Worm (Caenorhabditis elegans) whole organism, L4 larva: Measurements from ENCODE around the gene mcm-5.

Source experiments
- F10B5.3 ChIP-seq: sonication (generic microtip); optimal IDR thresholded peaks from 2 replicates; lab custom pipeline; 2016; ENCODE audit warnings: mild to moderate bottlenecking, missing genetic modification characterization, missing compliant biosample characterization
- F26F4.8 ChIP-seq: fragments of 200-800 bp; sonication (Bioruptor generic); conservative IDR thresholded peaks from 2 replicates; pipeline ENCODE4 v1.3.6; 2022; ENCODE audit warnings: missing genetic modification characterization, missing compliant biosample characterization
- F44E2.7 ChIP-seq: fragments of 200-800 bp; sonication (Bioruptor generic); IDR thresholded peaks from 2 replicates; pipeline ENCODE4 v2.1.2; 2022; ENCODE audit warnings: missing genetic modification characterization, missing compliant biosample characterization
- T20F7.1 ChIP-seq: fragments of 200-800 bp; sonication (Bioruptor generic); optimal IDR thresholded peaks from 2 replicates; lab custom pipeline; 2018; ENCODE audit warnings: mild to moderate bottlenecking, missing genetic modification characterization, missing compliant biosample characterization
- Y105C5A.15 ChIP-seq: fragments of 200-800 bp; sonication (Bioruptor generic); IDR thresholded peaks from 2 replicates; pipeline ENCODE4 v1.3.6; 2022; ENCODE audit warnings: missing genetic modification characterization, missing compliant biosample characterization
- Y48G9A.11 ChIP-seq: fragments of 200-800 bp; sonication (Bioruptor generic); IDR thresholded peaks from 2 replicates; pipeline ENCODE4 v1.3.6; 2022; ENCODE audit warnings: missing genetic modification reagents, missing genetic modification characterization, missing compliant biosample characterization
- ZK546.5 ChIP-seq, 2 experiments: sonication (generic microtip); optimal IDR thresholded peaks; 2 replicates each; lab custom pipeline; 2017; ENCODE audit warnings: missing biosample characterization in 2 of 2, missing genetic modification characterization in 2 of 2
- aly-2 ChIP-seq: sonication (generic microtip); optimal IDR thresholded peaks from 2 replicates; lab custom pipeline; 2018; ENCODE audit warnings: missing biosample characterization, missing genetic modification characterization
- arid-1 ChIP-seq: fragments of 200-800 bp; sonication (Bioruptor generic); conservative IDR thresholded peaks from 2 replicates; pipeline ENCODE4 v1.3.6; 2022; ENCODE audit warnings: missing genetic modification reagents, missing genetic modification characterization, missing compliant biosample characterization
- attf-4 ChIP-seq: sonication (generic microtip); optimal IDR thresholded peaks from 3 replicates; lab custom pipeline; 2017; ENCODE audit warnings: missing biosample characterization, missing genetic modification characterization
- ceh-32 ChIP-seq: sonication (generic microtip); optimal IDR thresholded peaks from 2 replicates; lab custom pipeline; 2016; ENCODE audit warnings: mild to moderate bottlenecking, missing genetic modification characterization, missing compliant biosample characterization; ENCODE audit not compliant: poor library complexity
- ceh-62 ChIP-seq: sonication (generic microtip); optimal IDR thresholded peaks from 2 replicates; lab custom pipeline; 2017; ENCODE audit warnings: missing biosample characterization, missing genetic modification characterization
- cey-2 ChIP-seq: sonication (generic microtip); optimal IDR thresholded peaks from 3 replicates; lab custom pipeline; 2017; ENCODE audit warnings: missing genetic modification characterization, mild to moderate bottlenecking, missing compliant biosample characterization, antibody characterized with exemption, borderline replicate concordance; ENCODE audit not compliant: insufficient read depth
- ctbp-1 ChIP-seq: fragments of 200-800 bp; sonication (Bioruptor generic); IDR thresholded peaks from 2 replicates; pipeline ENCODE4 v1.3.6; 2022; ENCODE audit warnings: missing genetic modification reagents, missing genetic modification characterization, missing compliant biosample characterization
- daf-12 ChIP-seq: fragments of 150-350 bp; optimal IDR thresholded peaks from 2 replicates; lab custom pipeline; 2014; ENCODE audit warnings: missing biosample characterization, missing genetic modification reagents, missing genetic modification characterization
- daf-16 ChIP-seq, 3 experiments: sonication (generic microtip); optimal IDR thresholded peaks; 2 replicates each; lab custom pipeline; 2016 to 2017; ENCODE audit warnings: missing genetic modification characterization in 3 of 3, missing genetic modification reagents in 3 of 3, mild to moderate bottlenecking in 2 of 3, missing compliant biosample characterization in 2 of 3, missing biosample characterization in 1 of 3, moderate library complexity in 1 of 3
- dmd-6 ChIP-seq: fragments of 200-800 bp; sonication (Bioruptor generic); IDR thresholded peaks from 2 replicates; pipeline ENCODE4 v1.3.6; 2022; ENCODE audit warnings: missing genetic modification reagents, missing genetic modification characterization, missing compliant biosample characterization
- dmd-8 ChIP-seq: fragments of 200-800 bp; sonication (Bioruptor generic); IDR thresholded peaks from 2 replicates; pipeline ENCODE4 v1.3.6; 2022; ENCODE audit warnings: missing genetic modification characterization, missing compliant biosample characterization
- dmd-9 ChIP-seq: fragments of 200-800 bp; sonication (Bioruptor generic); IDR thresholded peaks from 2 replicates; pipeline ENCODE4 v1.3.6; 2022; ENCODE audit warnings: missing genetic modification reagents, missing genetic modification characterization, missing compliant biosample characterization
- dpl-1 ChIP-seq: fragments of 150-350 bp; optimal IDR thresholded peaks from 2 replicates; lab custom pipeline; 2014; ENCODE audit warnings: missing biosample characterization, missing genetic modification reagents, missing genetic modification characterization
- duxl-1 ChIP-seq: sonication (generic microtip); optimal IDR thresholded peaks from 2 replicates; lab custom pipeline; 2016; ENCODE audit warnings: mild to moderate bottlenecking, missing genetic modification characterization, moderate library complexity, missing compliant biosample characterization; ENCODE audit not compliant: poor library complexity
- gei-8 ChIP-seq: fragments of 200-800 bp; sonication (Bioruptor generic); optimal IDR thresholded peaks from 2 replicates; lab custom pipeline; 2018; ENCODE audit warnings: mild to moderate bottlenecking, missing genetic modification characterization, missing compliant biosample characterization
- hlh-11 ChIP-seq: fragments of 200-800 bp; sonication (Bioruptor generic); optimal IDR thresholded peaks from 2 replicates; lab custom pipeline; 2018; ENCODE audit warnings: mild to moderate bottlenecking, missing genetic modification characterization, missing compliant biosample characterization
- hmg-1.1 ChIP-seq: fragments of 200-800 bp; sonication (Bioruptor generic); IDR thresholded peaks from 2 replicates; pipeline ENCODE4 v1.3.6; 2022; ENCODE audit warnings: missing genetic modification reagents, missing genetic modification characterization, missing compliant biosample characterization
- lin-1 ChIP-seq: fragments of 200-800 bp; sonication (Bioruptor generic); IDR thresholded peaks from 2 replicates; pipeline ENCODE4 v1.3.6; 2022; ENCODE audit warnings: missing genetic modification reagents, missing genetic modification characterization, missing compliant biosample characterization
- lin-13 ChIP-seq: fragments of 150-350 bp; optimal IDR thresholded peaks from 2 replicates; lab custom pipeline; 2014; ENCODE audit warnings: missing biosample characterization, missing genetic modification reagents, missing genetic modification characterization
- lin-15B ChIP-seq: fragments of 150-350 bp; sonication (generic microtip); optimal IDR thresholded peaks from 3 replicates; lab custom pipeline; 2014; ENCODE audit warnings: missing biosample characterization, missing genetic modification characterization
- lin-29 ChIP-seq: fragments of 200-800 bp; sonication (Bioruptor generic); IDR thresholded peaks from 2 replicates; pipeline ENCODE4 v1.3.6; 2022; ENCODE audit warnings: missing genetic modification reagents, missing genetic modification characterization, missing compliant biosample characterization
- lsy-2 ChIP-seq, 2 experiments: fragments of 150-350 bp in 1 of 2; sonication (generic microtip) in 1 of 2; optimal IDR thresholded peaks; 2 replicates each; lab custom pipeline; 2014 to 2017; ENCODE audit warnings: missing biosample characterization in 2 of 2, missing genetic modification characterization in 2 of 2
- madf-5 ChIP-seq, 2 experiments: fragments of 200-800 bp; sonication (Bioruptor generic); IDR thresholded peaks; 2 replicates each; pipeline ENCODE4 v1.3.6; 2022; ENCODE audit warnings: missing compliant biosample characterization in 2 of 2, missing genetic modification characterization in 2 of 2
- mes-2 ChIP-seq: sonication (generic microtip); optimal IDR thresholded peaks from 2 replicates; lab custom pipeline; 2016; ENCODE audit warnings: missing genotype, mild to moderate bottlenecking, missing genetic modification characterization, missing compliant biosample characterization; ENCODE audit not compliant: poor library complexity, severe bottlenecking
- mxl-3 ChIP-seq: fragments of 200-800 bp; sonication (Bioruptor generic); optimal IDR thresholded peaks from 2 replicates; lab custom pipeline; 2018; ENCODE audit warnings: mild to moderate bottlenecking, missing genetic modification characterization, missing compliant biosample characterization
- nhr-10 ChIP-seq: fragments of 150-350 bp; optimal IDR thresholded peaks from 2 replicates; lab custom pipeline; 2014; ENCODE audit warnings: missing biosample characterization, missing genetic modification characterization
- nhr-102 ChIP-seq: sonication (generic microtip); optimal IDR thresholded peaks from 2 replicates; lab custom pipeline; 2016; ENCODE audit warnings: mild to moderate bottlenecking, missing genetic modification characterization, moderate library complexity, missing compliant biosample characterization
- nhr-237 ChIP-seq: sonication (generic microtip); optimal IDR thresholded peaks from 2 replicates; lab custom pipeline; 2017; ENCODE audit warnings: missing biosample characterization, missing genetic modification characterization
- nhr-41 ChIP-seq: fragments of 200-800 bp; sonication (Bioruptor generic); IDR thresholded peaks from 2 replicates; pipeline ENCODE4 v1.3.6; 2022; ENCODE audit warnings: missing genetic modification reagents, missing genetic modification characterization, missing compliant biosample characterization
- nhr-6 ChIP-seq: fragments of 150-350 bp; optimal IDR thresholded peaks from 2 replicates; lab custom pipeline; 2014; ENCODE audit warnings: missing biosample characterization, missing genetic modification characterization
- nhr-77 ChIP-seq: fragments of 150-350 bp; optimal IDR thresholded peaks from 2 replicates; lab custom pipeline; 2014; ENCODE audit warnings: missing biosample characterization, missing genetic modification characterization
- pha-4 ChIP-seq, 2 experiments: fragments of 150-350 bp in 1 of 2; fragments of 200-800 bp in 1 of 2; sonication (Bioruptor generic) in 1 of 2; IDR thresholded peaks in 1 of 2; optimal IDR thresholded peaks in 1 of 2; 2 replicates each; pipeline versions ENCODE4 v1.3.6 to Lab custom; 2014 to 2022; ENCODE audit warnings: missing genetic modification characterization in 2 of 2, missing genetic modification reagents in 2 of 2, missing biosample characterization in 1 of 2, missing compliant biosample characterization in 1 of 2
- saeg-2 ChIP-seq: fragments of 200-800 bp; sonication (Bioruptor generic); IDR thresholded peaks from 2 replicates; pipeline ENCODE4 v1.3.6; 2022; ENCODE audit warnings: missing genetic modification reagents, missing genetic modification characterization, missing compliant biosample characterization
- skn-1 ChIP-seq: fragments of 150-350 bp; optimal IDR thresholded peaks from 2 replicates; lab custom pipeline; 2014; ENCODE audit warnings: missing biosample characterization, missing genetic modification characterization
- snpc-1.2 ChIP-seq: fragments of 200-800 bp; sonication (Bioruptor generic); IDR thresholded peaks from 2 replicates; pipeline ENCODE4 v1.3.6; 2022; ENCODE audit warnings: missing genetic modification reagents, missing genetic modification characterization, missing compliant biosample characterization
- spr-1 ChIP-seq: sonication (generic microtip); optimal IDR thresholded peaks from 2 replicates; lab custom pipeline; 2016; ENCODE audit warnings: mild to moderate bottlenecking, missing genetic modification characterization, missing compliant biosample characterization
- spr-3 ChIP-seq: fragments of 200-800 bp; sonication (Bioruptor generic); optimal IDR thresholded peaks from 2 replicates; lab custom pipeline; 2018; ENCODE audit warnings: mild to moderate bottlenecking, missing genetic modification characterization, missing compliant biosample characterization
- unc-130 ChIP-seq: sonication (generic microtip); optimal IDR thresholded peaks from 2 replicates; lab custom pipeline; 2016; ENCODE audit warnings: missing genetic modification reagents, missing genetic modification characterization, missing compliant biosample characterization
- unc-39 ChIP-seq: sonication (generic microtip); optimal IDR thresholded peaks from 2 replicates; lab custom pipeline; 2017; ENCODE audit warnings: missing biosample characterization, missing genetic modification characterization
- zag-1 ChIP-seq: fragments of 150-350 bp; optimal IDR thresholded peaks from 2 replicates; lab custom pipeline; 2014; ENCODE audit warnings: missing biosample characterization, missing genetic modification characterization
- zfp-3 ChIP-seq: fragments of 200-800 bp; sonication (Bioruptor generic); conservative IDR thresholded peaks from 2 replicates; pipeline ENCODE4 v1.3.6; 2022; ENCODE audit warnings: missing genetic modification reagents, missing genetic modification characterization, missing compliant biosample characterization

mcm-5 gene

ce11 chrIII:4291216-4291691, at the start of gene mcm-5:
Gene mcm-5, minus strand, starts transcription at chrIII:4291266.
- no peak for TF ChIP-seq ceh-32
- no peak for TF ChIP-seq skn-1
- no peak for TF ChIP-seq saeg-2
- TF ChIP-seq nhr-10 (tag; lab: Kevin White, UChicago) = no peak
- peak; percentile 62 for TF ChIP-seq mes-2
- peak; percentile 86 for TF ChIP-seq dpl-1
- TF ChIP-seq lsy-2 (tag; optimal IDR thresholded peaks at IDR 0.05; lab: Kevin White, UChicago) = peak in 1 of 2 experiments; percentile 56
- TF ChIP-seq daf-16 (GFP tag; optimal IDR thresholded peaks at IDR 0.05; lab: Kevin White, UChicago) = no peak
- peak; percentile 19 for TF ChIP-seq daf-16 (tag; optimal IDR thresholded peaks at IDR 0.05; lab: Kevin White, UChicago)
- TF ChIP-seq unc-130 (GFP tag; lab: Kevin White, UChicago) = peak; percentile 28

ce11 chrIII:4335614-4336013, 44.5 kb upstream of the mcm-5 start:
- TF ChIP-seq daf-12 (tag; lab: Kevin White, UChicago) = no peak
- TF ChIP-seq F10B5.3 (tag; lab: Kevin White, UChicago) = no peak
- TF ChIP-seq dmd-8 = no peak
- TF ChIP-seq zfp-3 (GFP tag; lab: Robert Waterston, UW) = no peak
- TF ChIP-seq ctbp-1 = no peak
- TF ChIP-seq zag-1 = no peak
- TF ChIP-seq ZK546.5 (tag; optimal IDR thresholded peaks at IDR 0.05; lab: Kevin White, UChicago) = no peak
- TF ChIP-seq dpl-1 = no peak
- no peak for TF ChIP-seq unc-39 (tag; lab: Kevin White, UChicago)
- no peak for TF ChIP-seq Y48G9A.11 (GFP tag; lab: Robert Waterston, UW)
- TF ChIP-seq lin-1 = no peak
- TF ChIP-seq T20F7.1 (GFP tag; lab: Kevin White, UChicago) = no peak
- TF ChIP-seq nhr-237 (tag; lab: Kevin White, UChicago) = no peak
- TF ChIP-seq hlh-11 = peak; percentile 0
- TF ChIP-seq lsy-2 (tag; optimal IDR thresholded peaks at IDR 0.05; lab: Kevin White, UChicago) = peak; percentile 17 to 35
- no peak for TF ChIP-seq nhr-102 (tag; lab: Kevin White, UChicago)
- no peak for TF ChIP-seq dmd-9 (GFP tag; lab: Robert Waterston, UW)
- TF ChIP-seq madf-5 (GFP tag; IDR thresholded peaks at IDR 0.05; lab: Robert Waterston, UW) = no peak
- no peak for TF ChIP-seq nhr-10 (tag; lab: Kevin White, UChicago)
- TF ChIP-seq pha-4 (GFP tag; IDR thresholded peaks at IDR 0.05; lab: Robert Waterston, UW) = no peak
- no peak for TF ChIP-seq pha-4 (tag; optimal IDR thresholded peaks at IDR 0.05; lab: Kevin White, UChicago)
- TF ChIP-seq ceh-62 (tag; lab: Kevin White, UChicago) = no peak
- no peak for TF ChIP-seq spr-3 (GFP tag; lab: Kevin White, UChicago)
- TF ChIP-seq arid-1 = no peak
- TF ChIP-seq snpc-1.2 = no peak
- no peak for TF ChIP-seq nhr-41
- no peak for TF ChIP-seq dmd-6 (GFP tag; lab: Robert Waterston, UW)
- TF ChIP-seq nhr-77 (tag; lab: Kevin White, UChicago) = no peak
- no peak for TF ChIP-seq spr-1 (tag; lab: Kevin White, UChicago)
- TF ChIP-seq hmg-1.1 (GFP tag; lab: Robert Waterston, UW) = peak; percentile 74
- TF ChIP-seq nhr-6 = no peak
- TF ChIP-seq aly-2 (tag; lab: Kevin White, UChicago) = no peak
- TF ChIP-seq F26F4.8 (GFP tag; lab: Robert Waterston, UW) = no peak
- no peak for TF ChIP-seq daf-16 (GFP tag; optimal IDR thresholded peaks at IDR 0.05; lab: Kevin White, UChicago)
- TF ChIP-seq daf-16 (tag; optimal IDR thresholded peaks at IDR 0.05; lab: Kevin White, UChicago) = no peak
- TF ChIP-seq gei-8 (GFP tag; lab: Kevin White, UChicago) = no peak
- TF ChIP-seq duxl-1 (tag; lab: Kevin White, UChicago) = no peak
- TF ChIP-seq cey-2 (tag; lab: Kevin White, UChicago) = no peak
- no peak for TF ChIP-seq Y105C5A.15 (GFP tag; lab: Robert Waterston, UW)
- peak; percentile 2 for TF ChIP-seq mxl-3 (GFP tag; lab: Kevin White, UChicago)
- no peak for TF ChIP-seq F44E2.7 (GFP tag; lab: Robert Waterston, UW)
- TF ChIP-seq attf-4 = no peak
- TF ChIP-seq lin-29 = no peak
- no peak for TF ChIP-seq lin-13 (GFP tag; lab: Kevin White, UChicago)
- no peak for TF ChIP-seq lin-15B
